Fruit fly (Drosophila melanogaster) whole organism, embryonic: Measurements from ENCODE around the gene prtp.
A peak's percentile ranks its signal among the peaks of the same experiment; 100 is the strongest.

ENCODE experiments used
- Asciz ChIP-seq: fragments of 200-800 bp; sonication (Bioruptor generic); optimal IDR thresholded peaks from 2 replicates; lab custom pipeline; 2017; ENCODE audit warnings: missing biosample characterization, mild to moderate bottlenecking, missing genetic modification characterization, missing genetic modification reagents
- B-H1 ChIP-seq: fragments of 200-800 bp; sonication (Bioruptor generic); IDR thresholded peaks from 3 replicates; pipeline ENCODE4 v1.3.6; 2022; ENCODE audit warnings: missing biosample characterization, missing genetic modification characterization
- CG11085 ChIP-seq: fragments of 200-800 bp; sonication (Bioruptor generic); IDR thresholded peaks from 2 replicates; pipeline ENCODE4 v1.3.6; 2022; ENCODE audit warnings: missing biosample characterization, missing genetic modification characterization
- CG12299 ChIP-seq: fragments of 200-800 bp; sonication (Bioruptor generic); optimal IDR thresholded peaks from 2 replicates; lab custom pipeline; 2018; ENCODE audit warnings: missing biosample characterization, mild to moderate bottlenecking, missing genetic modification characterization
- CG1233 ChIP-seq: fragments of 200-800 bp; sonication (Bioruptor generic); optimal IDR thresholded peaks from 4 replicates; lab custom pipeline; 2018; ENCODE audit warnings: missing biosample characterization, mild to moderate bottlenecking, missing genetic modification characterization
- CG12769 ChIP-seq: fragments of 200-800 bp; sonication (Bioruptor generic); optimal IDR thresholded peaks from 2 replicates; lab custom pipeline; 2019; ENCODE audit warnings: missing biosample characterization, mild to moderate bottlenecking, missing genetic modification characterization, moderate library complexity
- CG18476 ChIP-seq: fragments of 200-800 bp; sonication (Bioruptor generic); optimal IDR thresholded peaks from 2 replicates; lab custom pipeline; 2016; ENCODE audit warnings: missing biosample characterization, mild to moderate bottlenecking, missing genetic modification characterization
- CG2712 ChIP-seq: fragments of 200-800 bp; optimal IDR thresholded peaks from 3 replicates; lab custom pipeline; 2019; ENCODE audit warnings: missing biosample characterization, mild to moderate bottlenecking, missing genetic modification characterization, moderate library complexity
- CG2889 ChIP-seq: fragments of 200-800 bp; sonication (Bioruptor generic); IDR thresholded peaks from 3 replicates; pipeline ENCODE4 v1.3.6; 2022; ENCODE audit warnings: missing biosample characterization, missing genetic modification characterization
- CG30020 ChIP-seq: fragments of 200-800 bp; optimal IDR thresholded peaks from 2 replicates; lab custom pipeline; 2019; ENCODE audit warnings: missing biosample characterization, mild to moderate bottlenecking, missing genetic modification characterization, moderate library complexity
- CG31365 ChIP-seq: fragments of 200-800 bp; sonication (Bioruptor generic); optimal IDR thresholded peaks from 2 replicates; lab custom pipeline; 2018; ENCODE audit warnings: missing biosample characterization, mild to moderate bottlenecking, missing genetic modification characterization
- CG3838 ChIP-seq: fragments of 200-800 bp; sonication (Bioruptor generic); optimal IDR thresholded peaks from 3 replicates; lab custom pipeline; 2016; ENCODE audit warnings: missing biosample characterization, missing genetic modification characterization
- CG4707 ChIP-seq: fragments of 200-800 bp; sonication (Bioruptor generic); optimal IDR thresholded peaks from 2 replicates; lab custom pipeline; 2018; ENCODE audit warnings: missing biosample characterization, mild to moderate bottlenecking, missing genetic modification characterization, moderate library complexity
- CG5180 ChIP-seq: fragments of 200-800 bp; sonication (Bioruptor generic); optimal IDR thresholded peaks from 3 replicates; lab custom pipeline; 2017; ENCODE audit warnings: missing biosample characterization, missing genetic modification characterization, mild to moderate bottlenecking, moderate library complexity, missing genetic modification reagents
- CG7556 ChIP-seq: fragments of 200-800 bp; sonication (Bioruptor generic); optimal IDR thresholded peaks from 2 replicates; lab custom pipeline; 2017; ENCODE audit warnings: missing biosample characterization, mild to moderate bottlenecking, missing genetic modification characterization
- CG7745 ChIP-seq: fragments of 200-800 bp; sonication (Bioruptor generic); optimal IDR thresholded peaks from 2 replicates; lab custom pipeline; 2018; ENCODE audit warnings: missing biosample characterization, mild to moderate bottlenecking, missing genetic modification characterization, moderate library complexity
- CG7928 ChIP-seq: fragments of 200-800 bp; sonication (Bioruptor generic); optimal IDR thresholded peaks from 2 replicates; lab custom pipeline; 2017; ENCODE audit warnings: missing biosample characterization, mild to moderate bottlenecking, missing genetic modification characterization
- CG7987 ChIP-seq: fragments of 200-800 bp; sonication (Bioruptor generic); optimal IDR thresholded peaks from 2 replicates; lab custom pipeline; 2018; ENCODE audit warnings: missing biosample characterization, mild to moderate bottlenecking, missing genetic modification characterization, moderate library complexity
- CG8765 ChIP-seq: fragments of 200-800 bp; sonication (Bioruptor generic); IDR thresholded peaks from 2 replicates; pipeline ENCODE4 v1.3.6; 2022; ENCODE audit warnings: missing biosample characterization, missing genetic modification characterization
- CG8944 ChIP-seq: fragments of 200-800 bp; sonication (Bioruptor generic); optimal IDR thresholded peaks from 3 replicates; lab custom pipeline; 2016; ENCODE audit warnings: missing biosample characterization, missing genetic modification characterization
- CG9797 ChIP-seq: fragments of 200-800 bp; sonication (Bioruptor generic); optimal IDR thresholded peaks from 3 replicates; lab custom pipeline; 2018; ENCODE audit warnings: missing biosample characterization, mild to moderate bottlenecking, missing genetic modification characterization
- Chrac-16 ChIP-seq: fragments of 200-800 bp; sonication (Bioruptor generic); optimal IDR thresholded peaks from 3 replicates; lab custom pipeline; 2016; ENCODE audit warnings: missing biosample characterization, missing genetic modification characterization
- D19B ChIP-seq: fragments of 200-800 bp; sonication (Bioruptor generic); optimal IDR thresholded peaks from 2 replicates; lab custom pipeline; 2017; ENCODE audit warnings: missing biosample characterization, mild to moderate bottlenecking, missing genetic modification characterization
- Dek ChIP-seq: fragments of 200-800 bp; sonication (Bioruptor generic); optimal IDR thresholded peaks from 3 replicates; lab custom pipeline; 2019; ENCODE audit warnings: missing biosample characterization, mild to moderate bottlenecking, missing genetic modification characterization, moderate library complexity
- Dip2 ChIP-seq: fragments of 200-800 bp; sonication (Bioruptor generic); IDR thresholded peaks from 2 replicates; pipeline ENCODE4 v1.3.6; 2022; ENCODE audit warnings: missing biosample characterization, missing genetic modification characterization
- Doc2 ChIP-seq: fragments of 200-800 bp; sonication (Bioruptor generic); IDR thresholded peaks from 2 replicates; pipeline ENCODE4 v1.3.6; 2022; ENCODE audit warnings: missing biosample characterization, missing genetic modification characterization
- GATAe ChIP-seq: fragments of 200-800 bp; sonication (Bioruptor generic); conservative IDR thresholded peaks from 2 replicates; pipeline ENCODE4 v1.3.6; 2022; ENCODE audit warnings: missing biosample characterization, missing genetic modification characterization
- Nf-YC ChIP-seq: fragments of 200-800 bp; optimal IDR thresholded peaks from 3 replicates; lab custom pipeline; 2019; ENCODE audit warnings: missing biosample characterization, mild to moderate bottlenecking, missing genetic modification characterization, moderate library complexity
- Ptx1 ChIP-seq: fragments of 200-800 bp; sonication (Bioruptor generic); IDR thresholded peaks from 2 replicates; pipeline ENCODE4 v1.3.6; 2022; ENCODE audit warnings: missing biosample characterization, missing genetic modification characterization
- Rfx ChIP-seq: fragments of 200-800 bp; sonication (Bioruptor generic); IDR thresholded peaks from 2 replicates; pipeline ENCODE4 v1.3.6; 2022; ENCODE audit warnings: missing biosample characterization, missing genetic modification characterization
- Six4 ChIP-seq: fragments of 200-800 bp; sonication (Bioruptor generic); optimal IDR thresholded peaks from 2 replicates; lab custom pipeline; 2016; ENCODE audit warnings: missing biosample characterization, missing genetic modification characterization
- Usf ChIP-seq: fragments of 200-800 bp; sonication (Bioruptor generic); optimal IDR thresholded peaks from 2 replicates; lab custom pipeline; 2017; ENCODE audit warnings: missing genotype, missing biosample characterization, missing genetic modification characterization
- ase ChIP-seq: fragments of 200-800 bp; sonication (Bioruptor generic); IDR thresholded peaks from 3 replicates; pipeline ENCODE4 v1.3.6; 2022; ENCODE audit warnings: missing biosample characterization, missing genetic modification characterization
- br ChIP-seq: fragments of >200 bp; optimal IDR thresholded peaks from 2 replicates; lab custom pipeline; 2017
- btn ChIP-seq: fragments of 200-800 bp; sonication (Bioruptor generic); optimal IDR thresholded peaks from 2 replicates; lab custom pipeline; 2016; ENCODE audit warnings: missing biosample characterization, missing genetic modification characterization
- chm ChIP-seq: fragments of 200-800 bp; sonication (Bioruptor generic); IDR thresholded peaks from 2 replicates; pipeline ENCODE4 v1.3.6; 2022; ENCODE audit warnings: missing biosample characterization, missing genetic modification characterization
- corto ChIP-seq: fragments of 200-800 bp; sonication (Bioruptor generic); optimal IDR thresholded peaks from 2 replicates; lab custom pipeline; 2016; ENCODE audit warnings: missing biosample characterization, mild to moderate bottlenecking, missing genetic modification characterization, moderate library complexity
- crp ChIP-seq, 2 experiments: fragments of 200-800 bp; sonication (Bioruptor generic); optimal IDR thresholded peaks; 2 replicates in 1 of 2; 3 replicates in 1 of 2; lab custom pipeline; 2017; ENCODE audit warnings: missing biosample characterization in 2 of 2, missing genetic modification characterization in 2 of 2, mild to moderate bottlenecking in 1 of 2, moderate library complexity in 1 of 2
- ftz-f1 ChIP-seq: fragments of 200-800 bp; sonication (Bioruptor generic); optimal IDR thresholded peaks from 2 replicates; lab custom pipeline; 2016; ENCODE audit warnings: missing biosample characterization, missing genetic modification characterization
- gro ChIP-seq: fragments of 200-800 bp; sonication (Bioruptor generic); optimal IDR thresholded peaks from 2 replicates; lab custom pipeline; 2016; ENCODE audit warnings: missing biosample characterization, missing genetic modification characterization
- gt ChIP-seq: fragments of 200-800 bp; sonication (Bioruptor generic); IDR thresholded peaks from 2 replicates; pipeline ENCODE4 v1.3.6; 2022; ENCODE audit warnings: missing biosample characterization, missing genetic modification characterization
- nau ChIP-seq: fragments of 200-800 bp; sonication (Bioruptor generic); optimal IDR thresholded peaks from 3 replicates; lab custom pipeline; 2017; ENCODE audit warnings: missing biosample characterization, mild to moderate bottlenecking, missing genetic modification characterization, missing genetic modification reagents
- nerfin-2 ChIP-seq: fragments of 200-800 bp; sonication (Bioruptor generic); IDR thresholded peaks from 2 replicates; pipeline ENCODE4 v1.3.6; 2022; ENCODE audit warnings: missing biosample characterization, missing genetic modification characterization; ENCODE audit not compliant: partially characterized antibody
- peb ChIP-seq: fragments of 200-800 bp; sonication (Bioruptor generic); IDR thresholded peaks from 2 replicates; pipeline ENCODE4 v1.3.6; 2022; ENCODE audit warnings: missing biosample characterization, missing genetic modification characterization
- pho ChIP-seq: fragments of 200-800 bp; sonication (Bioruptor generic); optimal IDR thresholded peaks from 2 replicates; lab custom pipeline; 2016; ENCODE audit warnings: missing biosample characterization, missing genetic modification characterization
- run ChIP-seq: fragments of 200-800 bp; sonication (Bioruptor generic); optimal IDR thresholded peaks from 3 replicates; lab custom pipeline; 2018; ENCODE audit warnings: missing biosample characterization, mild to moderate bottlenecking, missing genetic modification characterization
- seq ChIP-seq: fragments of 200-800 bp; sonication (Bioruptor generic); IDR thresholded peaks from 2 replicates; pipeline ENCODE4 v1.3.6; 2022; ENCODE audit warnings: missing biosample characterization, missing genetic modification characterization
- sisA ChIP-seq: fragments of 200-800 bp; sonication (Bioruptor generic); IDR thresholded peaks from 2 replicates; pipeline ENCODE4 v1.3.6; 2022; ENCODE audit warnings: missing biosample characterization, missing genetic modification characterization
- tup ChIP-seq: fragments of 200-800 bp; sonication (Bioruptor generic); optimal IDR thresholded peaks from 2 replicates; lab custom pipeline; 2016; ENCODE audit warnings: missing biosample characterization, mild to moderate bottlenecking, missing genetic modification characterization, moderate library complexity

prtp gene

DNA sequence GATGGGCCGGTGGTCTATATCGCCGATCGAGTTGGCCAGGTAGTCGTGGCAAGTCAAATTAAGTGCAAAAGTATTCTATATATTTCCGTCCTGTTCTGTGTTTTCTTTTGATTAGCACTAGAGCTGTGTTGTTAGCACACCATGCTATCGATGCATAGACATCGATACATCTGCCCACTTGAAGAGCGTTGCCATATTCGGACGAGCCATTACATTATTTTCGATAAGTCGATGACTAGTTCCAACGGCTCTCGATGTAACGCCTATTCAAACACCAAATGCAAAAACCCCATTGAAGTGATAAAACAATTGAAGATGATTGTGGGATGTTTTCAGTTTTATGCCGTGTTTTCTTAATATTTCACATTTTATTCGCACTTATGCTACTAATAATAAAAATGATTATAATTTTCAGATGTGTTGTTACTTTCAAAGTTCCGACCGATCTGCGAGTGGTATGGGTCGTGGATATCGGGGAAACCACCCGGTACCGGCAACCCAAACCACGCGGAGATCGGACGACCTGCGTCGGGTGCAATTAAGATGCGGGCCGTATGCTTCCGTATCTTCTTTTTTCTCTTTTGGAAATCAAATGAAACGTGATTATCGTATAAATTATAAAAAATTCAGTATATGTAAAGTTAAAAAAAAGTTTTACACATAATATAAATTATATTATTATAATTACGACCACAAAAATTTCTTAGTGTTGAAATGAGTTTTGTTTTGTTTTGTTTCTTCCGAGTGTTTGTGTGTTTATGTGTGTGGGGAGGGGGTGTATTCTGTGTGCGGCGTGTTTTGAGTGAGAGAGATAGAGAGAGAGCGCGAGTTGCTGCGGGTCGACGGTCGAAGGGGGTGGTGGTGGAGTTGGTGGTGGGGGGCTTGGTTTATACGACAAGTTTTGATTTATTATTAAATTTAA, 6.5 kb upstream of the prtp start, which contains the start of gene FucT6 (continued):
- TF ChIP-seq btn (GFP tag; lab: Kevin White, UChicago): no peak
- no peak for TF ChIP-seq Dip2
- TF ChIP-seq Ptx1 (GFP tag; lab: Robert Waterston, UW): 0 out of 2 replicates have a peak, but pooled peaks have one; percentile 14
- TF ChIP-seq pho: peak; percentile 17
- TF ChIP-seq seq: no peak
- TF ChIP-seq Rfx (GFP tag; lab: Robert Waterston, UW): peak; percentile 35
- no peak for TF ChIP-seq GATAe
- no peak for TF ChIP-seq CG5180 (GFP tag; lab: Kevin White, UChicago)
- no peak for TF ChIP-seq nau (GFP tag; lab: Kevin White, UChicago)
- no peak for TF ChIP-seq CG8765 (GFP tag; lab: Robert Waterston, UW)
- no peak for TF ChIP-seq CG7987 (GFP tag; lab: Kevin White, UChicago)
- no peak for TF ChIP-seq Dek
- no peak for TF ChIP-seq CG12299
- TF ChIP-seq gro (GFP tag; lab: Kevin White, UChicago): no peak
- no peak for TF ChIP-seq CG3838 (GFP tag; lab: Kevin White, UChicago)
- peak; percentile 38 for TF ChIP-seq CG9797 (GFP tag; lab: Kevin White, UChicago)
- TF ChIP-seq B-H1 (GFP tag; lab: Robert Waterston, UW): no peak; the same call in 2 of the 3 replicates
- TF ChIP-seq Usf (GFP tag; lab: Kevin White, UChicago): no peak
- no peak for TF ChIP-seq CG31365 (tag; lab: Kevin White, UChicago)
- no peak for TF ChIP-seq CG2889 (GFP tag; lab: Robert Waterston, UW)
- peak; percentile 2 for TF ChIP-seq CG2712 (tag; lab: Kevin White, UChicago)
- TF ChIP-seq sisA (GFP tag; lab: Robert Waterston, UW): no peak
- no peak for TF ChIP-seq CG18476
- peak; percentile 26 for TF ChIP-seq Nf-YC (tag; lab: Kevin White, UChicago)
- no peak for TF ChIP-seq br
- no peak for TF ChIP-seq CG1233 (GFP tag; lab: Kevin White, UChicago)
- no peak for TF ChIP-seq CG8944 (GFP tag; lab: Kevin White, UChicago)
- TF ChIP-seq Chrac-16 (GFP tag; lab: Kevin White, UChicago): no peak
- no peak for TF ChIP-seq gt
- no peak for TF ChIP-seq CG11085
- no peak for TF ChIP-seq run (tag; lab: Kevin White, UChicago)
- peak; percentile 34; the same call in 1 of the 2 replicates for TF ChIP-seq chm (GFP tag; lab: Robert Waterston, UW)
- TF ChIP-seq CG4707 (GFP tag; lab: Kevin White, UChicago): no peak
- peak; percentile 49 for TF ChIP-seq CG7556
- no peak for TF ChIP-seq ftz-f1
- peak in 1 of 2 experiments; percentile 29 for TF ChIP-seq crp (GFP tag; optimal IDR thresholded peaks at IDR 0.05; lab: Kevin White, UChicago)
- peak; percentile 82 for TF ChIP-seq nerfin-2 (GFP tag; lab: Robert Waterston, UW)
- no peak for TF ChIP-seq ase (GFP tag; lab: Robert Waterston, UW)
- TF ChIP-seq D19B: no peak
- no peak for TF ChIP-seq CG7745 (tag; lab: Kevin White, UChicago)
- no peak for TF ChIP-seq Asciz (GFP tag; lab: Kevin White, UChicago)
- no peak for TF ChIP-seq peb (GFP tag; lab: Robert Waterston, UW)
- no peak for TF ChIP-seq tup (GFP tag; lab: Kevin White, UChicago)
- no peak for TF ChIP-seq CG12769
- peak; percentile 20 for TF ChIP-seq CG30020
- no peak for TF ChIP-seq CG7928 (GFP tag; lab: Kevin White, UChicago)
- TF ChIP-seq corto (GFP tag; lab: Kevin White, UChicago): peak; percentile 21
- no peak for TF ChIP-seq Doc2
- TF ChIP-seq Six4 (GFP tag; lab: Kevin White, UChicago): no peak
